Fruit fly (Drosophila melanogaster): ENCODE measurements around the gene Nnf1b.

Nnf1b gene

dm6 chr2L:856690-857488 lies 46.5 kb downstream of the Nnf1b start (continued):
- TF ChIP-seq NfI (GFP tag; optimal IDR thresholded peaks at IDR 0.05): peak; percentile 64
- no peak for TF ChIP-seq Fer2 (tag; optimal IDR thresholded peaks at IDR 0.05)
- no peak for TF ChIP-seq da (GFP tag; optimal IDR thresholded peaks at IDR 0.05)
- TF ChIP-seq Opbp (GFP tag; IDR thresholded peaks at IDR 0.05; ENCODE audit: partially characterized antibody): no peak
- TF ChIP-seq CG4328 (GFP tag; optimal IDR thresholded peaks at IDR 0.05): no peak
- TF ChIP-seq Nf-YB (GFP tag; optimal IDR thresholded peaks at IDR 0.05): peak; percentile 56
- peak; percentile 27; the same call in 1 of the 2 replicates for TF ChIP-seq rib (GFP tag; IDR thresholded peaks at IDR 0.05)
- TF ChIP-seq CG18619 (GFP tag; optimal IDR thresholded peaks at IDR 0.05): peak; percentile 68
- peak; percentile 47 for TF ChIP-seq kay (GFP tag; optimal IDR thresholded peaks at IDR 0.05)
- TF ChIP-seq CG4360 (GFP tag; IDR thresholded peaks at IDR 0.05): no peak
- no peak for TF ChIP-seq pzg (GFP tag; optimal IDR thresholded peaks at IDR 0.05)
- peak; percentile 23 for TF ChIP-seq CG9817 (tag; optimal IDR thresholded peaks at IDR 0.05)
- no peak for TF ChIP-seq sna (GFP tag; IDR thresholded peaks at IDR 0.05; ENCODE audit: partially characterized antibody)
- peak; percentile 58 for TF ChIP-seq Vsx1 (GFP tag; optimal IDR thresholded peaks at IDR 0.05)
- TF ChIP-seq MESR4 (GFP tag; optimal IDR thresholded peaks at IDR 0.05): no peak
- peak; percentile 90 for TF ChIP-seq Awh (GFP tag; IDR thresholded peaks at IDR 0.05)
- peak; percentile 79; the same call in 1 of the 3 replicates for TF ChIP-seq gce (GFP tag; IDR thresholded peaks at IDR 0.05)
- TF ChIP-seq Bgb (GFP tag; IDR thresholded peaks at IDR 0.05; ENCODE audit: partially characterized antibody): no peak
- TF ChIP-seq Taf1 (GFP tag; IDR thresholded peaks at IDR 0.05): peak; percentile 53; the same call in 1 of the 2 replicates
- TF ChIP-seq CG18476 (GFP tag; optimal IDR thresholded peaks at IDR 0.05): peak; percentile 68
- TF ChIP-seq oc (tag; optimal IDR thresholded peaks at IDR 0.05): peak; percentile 84
- TF ChIP-seq CG18011 (GFP tag; optimal IDR thresholded peaks at IDR 0.05): no peak
- TF ChIP-seq ranshi (GFP tag; IDR thresholded peaks at IDR 0.05): peak; percentile 84
- TF ChIP-seq fd64A (GFP tag; optimal IDR thresholded peaks at IDR 0.05): peak; percentile 55
- peak; percentile 72 for TF ChIP-seq Ssrp (tag; optimal IDR thresholded peaks at IDR 0.05)
- no peak for TF ChIP-seq yki (optimal IDR thresholded peaks at IDR 0.05)
- no peak for TF ChIP-seq inv (GFP tag; IDR thresholded peaks at IDR 0.05; ENCODE audit: partially characterized antibody)
- no peak for TF ChIP-seq pho (GFP tag; optimal IDR thresholded peaks at IDR 0.05)
- peak; percentile 80 for TF ChIP-seq CG10209 (GFP tag; optimal IDR thresholded peaks at IDR 0.05)
- TF ChIP-seq ase (GFP tag; IDR thresholded peaks at IDR 0.05): peak; percentile 79
- peak; percentile 64 for TF ChIP-seq CG7556 (GFP tag; optimal IDR thresholded peaks at IDR 0.05)
- TF ChIP-seq sc (optimal IDR thresholded peaks at IDR 0.05): no peak
- peak; percentile 62 for TF ChIP-seq sc (GFP tag; optimal IDR thresholded peaks at IDR 0.05)
- peak; percentile 20 for TF ChIP-seq CG7271 (tag; optimal IDR thresholded peaks at IDR 0.05)
- peak; percentile 72 for TF ChIP-seq CG12071 (GFP tag; optimal IDR thresholded peaks at IDR 0.05)
- peak; percentile 17 for TF ChIP-seq Sry-δ (GFP tag; optimal IDR thresholded peaks at IDR 0.05)
- TF ChIP-seq CG10366 (GFP tag; IDR thresholded peaks at IDR 0.05): peak; percentile 90
- TF ChIP-seq YL-1 (GFP tag; optimal IDR thresholded peaks at IDR 0.05): no peak
- no peak for TF ChIP-seq Dfd (GFP tag; optimal IDR thresholded peaks at IDR 0.05)
- peak; percentile 12 for TF ChIP-seq CG12236 (GFP tag; optimal IDR thresholded peaks at IDR 0.05)
- TF ChIP-seq slp2 (GFP tag; optimal IDR thresholded peaks at IDR 0.05): peak; percentile 73
- TF ChIP-seq Dll (GFP tag; IDR thresholded peaks at IDR 0.05; ENCODE audit: partially characterized antibody): no peak
- TF ChIP-seq CG17385 (GFP tag; optimal IDR thresholded peaks at IDR 0.05): peak; percentile 67
- TF ChIP-seq Elba2 (GFP tag; optimal IDR thresholded peaks at IDR 0.05): no peak
- peak; percentile 24 for TF ChIP-seq CG31365 (tag; optimal IDR thresholded peaks at IDR 0.05)
- TF ChIP-seq nmo (GFP tag; optimal IDR thresholded peaks at IDR 0.05): peak; percentile 83
- peak; percentile 6 for TF ChIP-seq CG9797 (GFP tag; optimal IDR thresholded peaks at IDR 0.05)
- TF ChIP-seq Blimp-1 (GFP tag; optimal IDR thresholded peaks at IDR 0.05): peak; percentile 80

Measured in whole organism, embryonic.